Worm (Caenorhabditis elegans) whole organism, L4 larva: ENCODE data around the gene mrpl-55.

Experiments used
- F10B5.3 ChIP-seq: sonication (generic microtip); optimal IDR thresholded peaks from 2 replicates; lab custom pipeline; 2016; ENCODE audit warnings: mild to moderate bottlenecking, missing genetic modification characterization, missing compliant biosample characterization
- F26F4.8 ChIP-seq: fragments of 200-800 bp; sonication (Bioruptor generic); conservative IDR thresholded peaks from 2 replicates; pipeline ENCODE4 v1.3.6; 2022; ENCODE audit warnings: missing genetic modification characterization, missing compliant biosample characterization
- F44E2.7 ChIP-seq: fragments of 200-800 bp; sonication (Bioruptor generic); IDR thresholded peaks from 2 replicates; pipeline ENCODE4 v2.1.2; 2022; ENCODE audit warnings: missing genetic modification characterization, missing compliant biosample characterization
- F49E8.2 ChIP-seq: sonication (generic microtip); optimal IDR thresholded peaks from 2 replicates; lab custom pipeline; 2016; ENCODE audit warnings: missing compliant biosample characterization, mild to moderate bottlenecking, missing genetic modification characterization, borderline replicate concordance
- R02D3.7 ChIP-seq: fragments of 150-350 bp; sonication (generic microtip); optimal IDR thresholded peaks from 3 replicates; lab custom pipeline; 2014; ENCODE audit warnings: missing biosample characterization, missing genetic modification characterization
- T20F7.1 ChIP-seq: fragments of 200-800 bp; sonication (Bioruptor generic); optimal IDR thresholded peaks from 2 replicates; lab custom pipeline; 2018; ENCODE audit warnings: mild to moderate bottlenecking, missing genetic modification characterization, missing compliant biosample characterization
- Y48G9A.11 ChIP-seq: fragments of 200-800 bp; sonication (Bioruptor generic); IDR thresholded peaks from 2 replicates; pipeline ENCODE4 v1.3.6; 2022; ENCODE audit warnings: missing genetic modification reagents, missing genetic modification characterization, missing compliant biosample characterization
- Y5F2A.4 ChIP-seq: fragments of 200-800 bp; sonication (Bioruptor generic); optimal IDR thresholded peaks from 2 replicates; lab custom pipeline; 2018; ENCODE audit warnings: mild to moderate bottlenecking, missing genetic modification characterization, missing compliant biosample characterization
- Y75B8A.6 ChIP-seq: fragments of 200-800 bp; sonication (Bioruptor generic); IDR thresholded peaks from 2 replicates; pipeline ENCODE4 v1.3.6; 2022; ENCODE audit warnings: missing genetic modification reagents, missing genetic modification characterization, missing compliant biosample characterization
- ZK337.2 ChIP-seq: fragments of 200-800 bp; sonication (Bioruptor generic); IDR thresholded peaks from 2 replicates; pipeline ENCODE4 v1.3.6; 2022; ENCODE audit warnings: missing genetic modification reagents, missing genetic modification characterization, missing compliant biosample characterization
- ZK546.5 ChIP-seq, 2 experiments: sonication (generic microtip); optimal IDR thresholded peaks; 2 replicates each; lab custom pipeline; 2017; ENCODE audit warnings: missing biosample characterization in 2 of 2, missing genetic modification characterization in 2 of 2
- aly-2 ChIP-seq: sonication (generic microtip); optimal IDR thresholded peaks from 2 replicates; lab custom pipeline; 2018; ENCODE audit warnings: missing biosample characterization, missing genetic modification characterization
- ama-1 ChIP-seq: fragments of 150-350 bp; optimal IDR thresholded peaks from 2 replicates; lab custom pipeline; 2014; ENCODE audit warnings: inconsistent platforms, mixed read lengths
- arid-1 ChIP-seq: fragments of 200-800 bp; sonication (Bioruptor generic); conservative IDR thresholded peaks from 2 replicates; pipeline ENCODE4 v1.3.6; 2022; ENCODE audit warnings: missing genetic modification reagents, missing genetic modification characterization, missing compliant biosample characterization
- ceh-20 ChIP-seq: fragments of 200-800 bp; sonication (Bioruptor generic); IDR thresholded peaks from 2 replicates; pipeline ENCODE4 v1.3.6; 2022; ENCODE audit warnings: missing genetic modification reagents, missing genetic modification characterization, missing compliant biosample characterization
- ceh-44 ChIP-seq: fragments of 200-800 bp; sonication (Bioruptor generic); IDR thresholded peaks from 2 replicates; pipeline ENCODE4 v1.3.6; 2022; ENCODE audit warnings: missing genetic modification reagents, missing genetic modification characterization, missing compliant biosample characterization
- ces-1 ChIP-seq: fragments of 150-350 bp; sonication (generic microtip); optimal IDR thresholded peaks from 4 replicates; lab custom pipeline; 2014; ENCODE audit warnings: missing biosample characterization, missing genetic modification reagents, missing genetic modification characterization
- cey-2 ChIP-seq: sonication (generic microtip); optimal IDR thresholded peaks from 3 replicates; lab custom pipeline; 2017; ENCODE audit warnings: missing genetic modification characterization, mild to moderate bottlenecking, missing compliant biosample characterization, antibody characterized with exemption, borderline replicate concordance; ENCODE audit not compliant: insufficient read depth
- daf-19 ChIP-seq: fragments of 200-800 bp; sonication (Bioruptor generic); conservative IDR thresholded peaks from 2 replicates; pipeline ENCODE4 v1.3.6; 2022; ENCODE audit warnings: missing genetic modification characterization, missing compliant biosample characterization
- dmd-6 ChIP-seq: fragments of 200-800 bp; sonication (Bioruptor generic); IDR thresholded peaks from 2 replicates; pipeline ENCODE4 v1.3.6; 2022; ENCODE audit warnings: missing genetic modification reagents, missing genetic modification characterization, missing compliant biosample characterization
- dmd-8 ChIP-seq: fragments of 200-800 bp; sonication (Bioruptor generic); IDR thresholded peaks from 2 replicates; pipeline ENCODE4 v1.3.6; 2022; ENCODE audit warnings: missing genetic modification characterization, missing compliant biosample characterization
- dmd-9 ChIP-seq: fragments of 200-800 bp; sonication (Bioruptor generic); IDR thresholded peaks from 2 replicates; pipeline ENCODE4 v1.3.6; 2022; ENCODE audit warnings: missing genetic modification reagents, missing genetic modification characterization, missing compliant biosample characterization
- dpl-1 ChIP-seq: fragments of 150-350 bp; optimal IDR thresholded peaks from 2 replicates; lab custom pipeline; 2014; ENCODE audit warnings: missing biosample characterization, missing genetic modification reagents, missing genetic modification characterization
- fkh-10 ChIP-seq: fragments of 150-350 bp; optimal IDR thresholded peaks from 2 replicates; lab custom pipeline; 2014; ENCODE audit warnings: missing biosample characterization, missing genetic modification reagents, missing genetic modification characterization
- hlh-11 ChIP-seq: fragments of 200-800 bp; sonication (Bioruptor generic); optimal IDR thresholded peaks from 2 replicates; lab custom pipeline; 2018; ENCODE audit warnings: mild to moderate bottlenecking, missing genetic modification characterization, missing compliant biosample characterization
- hmg-1.1 ChIP-seq: fragments of 200-800 bp; sonication (Bioruptor generic); IDR thresholded peaks from 2 replicates; pipeline ENCODE4 v1.3.6; 2022; ENCODE audit warnings: missing genetic modification reagents, missing genetic modification characterization, missing compliant biosample characterization
- lin-1 ChIP-seq: fragments of 200-800 bp; sonication (Bioruptor generic); IDR thresholded peaks from 2 replicates; pipeline ENCODE4 v1.3.6; 2022; ENCODE audit warnings: missing genetic modification reagents, missing genetic modification characterization, missing compliant biosample characterization
- lin-15B ChIP-seq: fragments of 150-350 bp; sonication (generic microtip); optimal IDR thresholded peaks from 3 replicates; lab custom pipeline; 2014; ENCODE audit warnings: missing biosample characterization, missing genetic modification characterization
- lin-38 ChIP-seq: fragments of 200-800 bp; sonication (Bioruptor generic); IDR thresholded peaks from 2 replicates; pipeline ENCODE4 v1.3.6; 2022; ENCODE audit warnings: missing genetic modification reagents, missing genetic modification characterization, missing compliant biosample characterization
- lir-3 ChIP-seq: sonication (generic microtip); optimal IDR thresholded peaks from 2 replicates; lab custom pipeline; 2016; ENCODE audit warnings: mild to moderate bottlenecking, missing genetic modification characterization, missing compliant biosample characterization
- lsy-2 ChIP-seq, 2 experiments: fragments of 150-350 bp in 1 of 2; sonication (generic microtip) in 1 of 2; optimal IDR thresholded peaks; 2 replicates each; lab custom pipeline; 2014 to 2017; ENCODE audit warnings: missing biosample characterization in 2 of 2, missing genetic modification characterization in 2 of 2
- madf-9 ChIP-seq: fragments of 200-800 bp; sonication (Bioruptor generic); conservative IDR thresholded peaks from 2 replicates; pipeline ENCODE4 v1.3.6; 2022; ENCODE audit warnings: missing genetic modification reagents, missing genetic modification characterization, missing compliant biosample characterization
- mxl-2 ChIP-seq: fragments of 200-800 bp; sonication (Bioruptor generic); conservative IDR thresholded peaks from 2 replicates; pipeline ENCODE4 v1.3.6; 2022; ENCODE audit warnings: missing genetic modification reagents, missing genetic modification characterization, missing compliant biosample characterization
- mxl-3 ChIP-seq: fragments of 200-800 bp; sonication (Bioruptor generic); optimal IDR thresholded peaks from 2 replicates; lab custom pipeline; 2018; ENCODE audit warnings: mild to moderate bottlenecking, missing genetic modification characterization, missing compliant biosample characterization
- nhr-11 ChIP-seq: fragments of 150-350 bp; optimal IDR thresholded peaks from 2 replicates; lab custom pipeline; 2014; ENCODE audit warnings: missing biosample characterization, missing genetic modification characterization
- nhr-25 ChIP-seq: sonication (generic microtip); optimal IDR thresholded peaks from 2 replicates; lab custom pipeline; 2017; ENCODE audit warnings: missing genetic modification characterization, mild to moderate bottlenecking, missing compliant biosample characterization, antibody characterized with exemption, moderate library complexity, borderline replicate concordance; ENCODE audit not compliant: insufficient read depth
- nhr-42 ChIP-seq: fragments of 200-800 bp; sonication (Bioruptor generic); IDR thresholded peaks from 2 replicates; pipeline ENCODE4 v1.3.6; 2022; ENCODE audit warnings: missing genetic modification characterization, missing compliant biosample characterization
- pha-4 ChIP-seq, 2 experiments: fragments of 150-350 bp in 1 of 2; fragments of 200-800 bp in 1 of 2; sonication (Bioruptor generic) in 1 of 2; IDR thresholded peaks in 1 of 2; optimal IDR thresholded peaks in 1 of 2; 2 replicates each; pipeline versions ENCODE4 v1.3.6 to Lab custom; 2014 to 2022; ENCODE audit warnings: missing genetic modification characterization in 2 of 2, missing genetic modification reagents in 2 of 2, missing biosample characterization in 1 of 2, missing compliant biosample characterization in 1 of 2
- pqm-1 ChIP-seq: sonication (generic microtip); optimal IDR thresholded peaks from 2 replicates; lab custom pipeline; 2017; ENCODE audit warnings: missing biosample characterization, missing genetic modification characterization
- rbr-2 ChIP-seq: sonication (generic microtip); optimal IDR thresholded peaks from 2 replicates; lab custom pipeline; 2016; ENCODE audit warnings: missing genotype, missing genetic modification characterization, missing compliant biosample characterization
- sdz-12 ChIP-seq: fragments of 200-800 bp; sonication (Bioruptor generic); optimal IDR thresholded peaks from 2 replicates; lab custom pipeline; 2018; ENCODE audit warnings: mild to moderate bottlenecking, missing genetic modification characterization, missing compliant biosample characterization
- spr-1 ChIP-seq: sonication (generic microtip); optimal IDR thresholded peaks from 2 replicates; lab custom pipeline; 2016; ENCODE audit warnings: mild to moderate bottlenecking, missing genetic modification characterization, missing compliant biosample characterization
- spr-3 ChIP-seq: fragments of 200-800 bp; sonication (Bioruptor generic); optimal IDR thresholded peaks from 2 replicates; lab custom pipeline; 2018; ENCODE audit warnings: mild to moderate bottlenecking, missing genetic modification characterization, missing compliant biosample characterization
- tag-97 ChIP-seq: fragments of 200-800 bp; sonication (Bioruptor generic); IDR thresholded peaks from 2 replicates; pipeline ENCODE4 v1.3.6; 2022; ENCODE audit warnings: missing genetic modification characterization, missing compliant biosample characterization
- vab-7 ChIP-seq: fragments of 200-800 bp; sonication (Bioruptor generic); IDR thresholded peaks from 2 replicates; pipeline ENCODE4 v1.3.6; 2022; ENCODE audit warnings: missing genetic modification reagents, missing genetic modification characterization, missing compliant biosample characterization
- zfp-2 ChIP-seq: sonication (generic microtip); optimal IDR thresholded peaks from 2 replicates; lab custom pipeline; 2016; ENCODE audit warnings: mild to moderate bottlenecking, missing genetic modification characterization, missing compliant biosample characterization
- zfp-3 ChIP-seq: fragments of 200-800 bp; sonication (Bioruptor generic); conservative IDR thresholded peaks from 2 replicates; pipeline ENCODE4 v1.3.6; 2022; ENCODE audit warnings: missing genetic modification reagents, missing genetic modification characterization, missing compliant biosample characterization
- zip-11 ChIP-seq: fragments of 200-800 bp; sonication (Bioruptor generic); IDR thresholded peaks from 2 replicates; pipeline ENCODE4 v1.3.6; 2022; ENCODE audit warnings: missing genetic modification characterization, missing compliant biosample characterization

Gene mrpl-55

DNA sequence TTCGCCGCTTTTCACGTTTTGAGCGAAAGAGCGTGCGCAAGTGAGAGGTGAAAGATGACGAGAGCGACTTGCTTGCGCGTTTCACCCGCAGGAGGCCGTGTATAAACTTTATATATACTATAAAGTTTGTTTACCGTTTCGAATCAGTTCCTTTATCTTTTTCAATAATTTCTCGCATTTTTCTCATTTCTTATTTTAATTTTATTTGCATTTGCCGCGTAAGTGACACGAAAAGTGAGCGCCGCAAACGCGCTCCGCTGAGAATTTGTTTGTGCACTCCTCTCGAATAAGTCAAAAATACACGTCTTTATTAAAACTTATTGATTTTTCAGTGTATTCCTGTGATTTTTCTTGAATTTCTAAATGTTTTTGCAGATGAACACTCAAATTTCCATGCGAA, at the start of gene mrpl-55 (continued):
- TF ChIP-seq daf-19 (GFP tag; lab: Robert Waterston, UW): no peak
- TF ChIP-seq, all 104 proteins: peak for 35

- TF ChIP-seq F26F4.8 (GFP tag; lab: Robert Waterston, UW) (no peak), ceh-44 (GFP tag; lab: Robert Waterston, UW) (no peak), Y48G9A.11 (no peak), daf-19 (GFP tag; lab: Robert Waterston, UW) (no peak), mxl-2 (GFP tag; lab: Robert Waterston, UW) (no peak), dpl-1 (no peak), hlh-11 (tag; lab: Kevin White, UChicago) (no peak), sdz-12 (GFP tag; lab: Kevin White, UChicago) (no peak), vab-7 (no peak), ceh-20 (GFP tag; lab: Robert Waterston, UW) (no peak), F10B5.3 (tag; lab: Kevin White, UChicago) (no peak), zip-11 (no peak), lsy-2 (tag; optimal IDR thresholded peaks at IDR 0.05; lab: Kevin White, UChicago) (peak in 1 of 2 experiments; percentile 43), ces-1 (GFP tag; lab: Kevin White, UChicago) (no peak), R02D3.7 (tag; lab: Kevin White, UChicago) (no peak), T20F7.1 (GFP tag; lab: Kevin White, UChicago) (no peak), ZK546.5 (tag; optimal IDR thresholded peaks at IDR 0.05; lab: Kevin White, UChicago) (no peak), nhr-25 (tag; lab: Kevin White, UChicago) (no peak), dmd-8 (GFP tag; lab: Robert Waterston, UW) (no peak), lin-38 (peak; percentile 49), pha-4 (GFP tag; IDR thresholded peaks at IDR 0.05; lab: Robert Waterston, UW) (peak; percentile 37; the same call in 1 of the 2 replicates), pha-4 (tag; optimal IDR thresholded peaks at IDR 0.05; lab: Kevin White, UChicago) (no peak), lin-1 (no peak), nhr-11 (no peak), ama-1 (lab: Kevin White, UChicago) (peak; percentile 1), zfp-2 (tag; lab: Kevin White, UChicago) (no peak), aly-2 (tag; lab: Kevin White, UChicago) (no peak), dmd-6 (GFP tag; lab: Robert Waterston, UW) (no peak), lir-3 (tag; lab: Kevin White, UChicago) (no peak), madf-9 (GFP tag; lab: Robert Waterston, UW) (no peak), F44E2.7 (GFP tag; lab: Robert Waterston, UW) (no peak), spr-3 (GFP tag; lab: Kevin White, UChicago) (no peak), hmg-1.1 (GFP tag; lab: Robert Waterston, UW) (no peak), pqm-1 (tag; lab: Kevin White, UChicago) (no peak), rbr-2 (tag; lab: Kevin White, UChicago) (no peak), ZK337.2 (no peak), lin-15B (peak; percentile 5), tag-97 (no peak), Y75B8A.6 (GFP tag; lab: Robert Waterston, UW) (no peak), mxl-3 (GFP tag; lab: Kevin White, UChicago) (no peak), F49E8.2 (tag; lab: Kevin White, UChicago) (no peak), nhr-42 (GFP tag; lab: Robert Waterston, UW) (0 out of 2 replicates have a peak, but pooled peaks have one; percentile 43), dmd-9 (no peak), spr-1 (tag; lab: Kevin White, UChicago) (no peak), arid-1 (GFP tag; lab: Robert Waterston, UW) (peak; percentile 25; the same call in 1 of the 2 replicates), cey-2 (tag; lab: Kevin White, UChicago) (no peak), zfp-3 (GFP tag; lab: Robert Waterston, UW) (0 out of 2 replicates have a peak, but pooled peaks have one; percentile 36), fkh-10 (GFP tag; lab: Kevin White, UChicago) (no peak), Y5F2A.4 (GFP tag; lab: Kevin White, UChicago) (no peak)
Measured at ce11 chrIV:396373-396772, 47.4 kb upstream of the mrpl-55 start, which contains the start of gene rrp-8. Gene rrp-8, plus strand, starts transcription at chrIV:396545.
